Worm (Caenorhabditis elegans) whole organism, L1 larva: ENCODE measurements around the gene R09A8.1.

Source experiments
- C04F5.9 ChIP-seq: sonication (generic microtip); optimal IDR thresholded peaks from 2 replicates; lab custom pipeline; 2016; ENCODE audit warnings: missing genetic modification characterization, missing compliant biosample characterization
- Y116A8C.19 ChIP-seq: sonication (generic microtip); optimal IDR thresholded peaks from 2 replicates; lab custom pipeline; 2016; ENCODE audit warnings: missing compliant biosample characterization, missing genetic modification characterization, borderline replicate concordance
- aha-1 ChIP-seq: fragments of 150-350 bp; optimal IDR thresholded peaks from 2 replicates; lab custom pipeline; 2014; ENCODE audit warnings: missing biosample characterization, missing genetic modification characterization
- alr-1 ChIP-seq: fragments of 200-800 bp; sonication (Bioruptor generic); optimal IDR thresholded peaks from 2 replicates; lab custom pipeline; 2018; ENCODE audit warnings: borderline replicate concordance, mild to moderate bottlenecking, missing genetic modification characterization, missing compliant biosample characterization
- aly-2 ChIP-seq: fragments of 150-350 bp; optimal IDR thresholded peaks from 2 replicates; lab custom pipeline; 2014; ENCODE audit warnings: missing biosample characterization, missing genetic modification characterization
- ceh-63 ChIP-seq: fragments of 200-800 bp; sonication (Bioruptor generic); optimal IDR thresholded peaks from 2 replicates; lab custom pipeline; 2018; ENCODE audit warnings: mild to moderate bottlenecking, missing genetic modification characterization, missing compliant biosample characterization
- ceh-82 ChIP-seq, 3 experiments: fragments of 150-350 bp in 1 of 3; sonication (generic microtip) in 2 of 3; optimal IDR thresholded peaks; 2 replicates each; lab custom pipeline; 2014 to 2017; ENCODE audit warnings: missing biosample characterization in 3 of 3, missing genetic modification characterization in 3 of 3
- ceh-90 ChIP-seq: sonication (generic microtip); optimal IDR thresholded peaks from 2 replicates; lab custom pipeline; 2016; ENCODE audit warnings: missing genetic modification characterization, missing compliant biosample characterization
- dpl-1 ChIP-seq, 3 experiments: fragments of 150-350 bp in 2 of 3; sonication (generic microtip) in 1 of 3; optimal IDR thresholded peaks; 2 replicates each; lab custom pipeline; 2014 to 2017; ENCODE audit warnings: missing biosample characterization in 3 of 3, missing genetic modification characterization in 3 of 3, missing genetic modification reagents in 3 of 3
- efl-3 ChIP-seq: fragments of 200-800 bp; sonication (Bioruptor generic); optimal IDR thresholded peaks from 2 replicates; lab custom pipeline; 2018; ENCODE audit warnings: mild to moderate bottlenecking, missing genetic modification characterization, missing compliant biosample characterization
- egl-13 ChIP-seq: sonication (generic microtip); optimal IDR thresholded peaks from 2 replicates; lab custom pipeline; 2016; ENCODE audit warnings: missing genotype, missing genetic modification reagents, missing genetic modification characterization, missing compliant biosample characterization
- egl-27 ChIP-seq, 2 experiments: fragments of 150-350 bp in 1 of 2; sonication (generic microtip); optimal IDR thresholded peaks; 3 replicates each; lab custom pipeline; 2017 to 2018; ENCODE audit warnings: missing biosample characterization in 2 of 2, missing genetic modification characterization in 2 of 2, missing genetic modification reagents in 2 of 2
- elt-2 ChIP-seq: sonication (generic microtip); optimal IDR thresholded peaks from 2 replicates; lab custom pipeline; 2016; ENCODE audit warnings: missing genetic modification characterization, mild to moderate bottlenecking, inconsistent platforms, missing compliant biosample characterization, missing genetic modification reagents
- elt-3 ChIP-seq, 6 experiments: fragments of 150-350 bp in 1 of 6; sonication (generic microtip); optimal IDR thresholded peaks; 2 replicates each; lab custom pipeline; 2017 to 2018; ENCODE audit warnings: missing biosample characterization in 6 of 6, missing genetic modification characterization in 6 of 6, inconsistent platforms in 1 of 6
- fkh-10 ChIP-seq: sonication (generic microtip); optimal IDR thresholded peaks from 2 replicates; lab custom pipeline; 2017; ENCODE audit warnings: missing biosample characterization, missing genetic modification reagents, missing genetic modification characterization
- fkh-4 ChIP-seq: sonication (generic microtip); optimal IDR thresholded peaks from 2 replicates; lab custom pipeline; 2016; ENCODE audit warnings: missing compliant biosample characterization, missing genetic modification characterization, borderline replicate concordance
- fkh-8 ChIP-seq: sonication (generic microtip); optimal IDR thresholded peaks from 2 replicates; lab custom pipeline; 2016; ENCODE audit warnings: mild to moderate bottlenecking, missing genetic modification characterization, missing compliant biosample characterization
- fos-1 ChIP-seq: fragments of 150-350 bp; optimal IDR thresholded peaks from 2 replicates; lab custom pipeline; 2014; ENCODE audit warnings: missing biosample characterization, missing genetic modification characterization
- grh-1 ChIP-seq: fragments of 200-800 bp; sonication (Bioruptor generic); IDR thresholded peaks from 2 replicates; pipeline ENCODE4 v1.3.6; 2022; ENCODE audit warnings: missing genetic modification reagents, missing genetic modification characterization, missing compliant biosample characterization
- hlh-17 ChIP-seq: fragments of 200-800 bp; sonication (Bioruptor generic); optimal IDR thresholded peaks from 2 replicates; lab custom pipeline; 2018; ENCODE audit warnings: missing genetic modification characterization, mild to moderate bottlenecking, missing compliant biosample characterization, moderate library complexity, borderline replicate concordance
- hlh-4 ChIP-seq: sonication (generic microtip); optimal IDR thresholded peaks from 2 replicates; lab custom pipeline; 2016; ENCODE audit warnings: mild to moderate bottlenecking, missing genetic modification characterization, missing compliant biosample characterization
- hpl-2 ChIP-seq: fragments of 150-350 bp; optimal IDR thresholded peaks from 2 replicates; lab custom pipeline; 2014; ENCODE audit warnings: missing biosample characterization, missing genetic modification reagents, missing genetic modification characterization
- irx-1 ChIP-seq: sonication (generic microtip); optimal IDR thresholded peaks from 2 replicates; lab custom pipeline; 2016; ENCODE audit warnings: missing genetic modification characterization, missing compliant biosample characterization
- jun-1 ChIP-seq: fragments of 150-350 bp; optimal IDR thresholded peaks from 2 replicates; lab custom pipeline; 2014; ENCODE audit warnings: missing biosample characterization, missing genetic modification reagents, missing genetic modification characterization
- lin-13 ChIP-seq: fragments of 150-350 bp; optimal IDR thresholded peaks from 2 replicates; lab custom pipeline; 2014; ENCODE audit warnings: missing biosample characterization, missing genetic modification reagents, missing genetic modification characterization
- lin-35 ChIP-seq, 2 experiments: fragments of 150-350 bp; optimal IDR thresholded peaks; 2 replicates each; lab custom pipeline; 2014; ENCODE audit warnings: missing biosample characterization in 2 of 2, missing genetic modification characterization in 2 of 2, missing genetic modification reagents in 2 of 2
- lir-3 ChIP-seq: sonication (generic microtip); optimal IDR thresholded peaks from 2 replicates; lab custom pipeline; 2016; ENCODE audit warnings: mild to moderate bottlenecking, missing genetic modification characterization, moderate library complexity, missing compliant biosample characterization; ENCODE audit not compliant: poor library complexity
- lsy-2 ChIP-seq, 2 experiments: fragments of 150-350 bp; optimal IDR thresholded peaks; 2 replicates each; lab custom pipeline; 2014; ENCODE audit warnings: missing biosample characterization in 2 of 2, missing genetic modification characterization in 2 of 2
- mab-9 ChIP-seq: fragments of 200-800 bp; sonication (Bioruptor generic); IDR thresholded peaks from 2 replicates; pipeline ENCODE4 v1.3.6; 2022; ENCODE audit warnings: missing genetic modification reagents, missing genetic modification characterization, missing compliant biosample characterization
- mef-2 ChIP-seq: fragments of 150-350 bp; optimal IDR thresholded peaks from 2 replicates; lab custom pipeline; 2014; ENCODE audit warnings: missing biosample characterization, missing genetic modification characterization
- mep-1 ChIP-seq: fragments of 150-350 bp; optimal IDR thresholded peaks from 2 replicates; lab custom pipeline; 2014; ENCODE audit warnings: missing biosample characterization, missing genetic modification characterization
- nhr-20 ChIP-seq: sonication (generic microtip); optimal IDR thresholded peaks from 2 replicates; lab custom pipeline; 2016; ENCODE audit warnings: mild to moderate bottlenecking, missing genetic modification characterization, missing compliant biosample characterization
- nhr-28 ChIP-seq: fragments of 150-350 bp; optimal IDR thresholded peaks from 2 replicates; lab custom pipeline; 2014; ENCODE audit warnings: missing biosample characterization, missing genetic modification characterization
- nhr-85 ChIP-seq: sonication (generic microtip); peaks from one replicate; lab custom pipeline; 2016; ENCODE audit warnings: missing genetic modification characterization, inconsistent platforms, missing compliant biosample characterization
- pqm-1 ChIP-seq: sonication (generic microtip); optimal IDR thresholded peaks from 3 replicates; lab custom pipeline; 2017; ENCODE audit warnings: missing biosample characterization, missing genetic modification characterization
- rnt-1 ChIP-seq: sonication (generic microtip); optimal IDR thresholded peaks from 2 replicates; lab custom pipeline; 2016; ENCODE audit warnings: mild to moderate bottlenecking, missing genetic modification characterization, moderate library complexity, missing compliant biosample characterization
- skn-1 ChIP-seq: fragments of 150-350 bp; optimal IDR thresholded peaks from 2 replicates; lab custom pipeline; 2014; ENCODE audit warnings: missing biosample characterization, missing genetic modification characterization
- snpc-4 ChIP-seq: fragments of 150-350 bp; optimal IDR thresholded peaks from 2 replicates; lab custom pipeline; 2014; ENCODE audit warnings: missing biosample characterization, missing genetic modification characterization
- snu-23 ChIP-seq: sonication (generic microtip); optimal IDR thresholded peaks from 2 replicates; lab custom pipeline; 2016; ENCODE audit warnings: missing genetic modification characterization, missing compliant biosample characterization
- sox-4 ChIP-seq: sonication (generic microtip); optimal IDR thresholded peaks from 2 replicates; lab custom pipeline; 2016; ENCODE audit warnings: missing genetic modification characterization, missing compliant biosample characterization
- sptf-1 ChIP-seq: fragments of 150-350 bp; optimal IDR thresholded peaks from 2 replicates; lab custom pipeline; 2014; ENCODE audit warnings: missing biosample characterization, missing genetic modification characterization
- tbx-2 ChIP-seq: sonication (generic microtip); optimal IDR thresholded peaks from 2 replicates; lab custom pipeline; 2016; ENCODE audit warnings: missing genetic modification characterization, missing compliant biosample characterization
- unc-130 ChIP-seq: fragments of 150-350 bp; optimal IDR thresholded peaks from 2 replicates; lab custom pipeline; 2017; ENCODE audit warnings: missing biosample characterization, missing genetic modification characterization, inconsistent platforms
- unc-30 ChIP-seq: sonication (generic microtip); optimal IDR thresholded peaks from 2 replicates; lab custom pipeline; 2017; ENCODE audit warnings: missing biosample characterization, missing genetic modification characterization
- unc-62 ChIP-seq: fragments of 150-350 bp; optimal IDR thresholded peaks from 2 replicates; lab custom pipeline; 2014; ENCODE audit warnings: missing biosample characterization, missing genetic modification reagents, missing genetic modification characterization
- unc-86 ChIP-seq: sonication (generic microtip); optimal IDR thresholded peaks from 2 replicates; lab custom pipeline; 2016; ENCODE audit warnings: missing genetic modification characterization, missing compliant biosample characterization
- vab-15 ChIP-seq: sonication (generic microtip); optimal IDR thresholded peaks from 2 replicates; lab custom pipeline; 2017; ENCODE audit warnings: missing genotype, mild to moderate bottlenecking, missing genetic modification characterization, missing compliant biosample characterization
- zag-1 ChIP-seq: fragments of 150-350 bp; optimal IDR thresholded peaks from 2 replicates; lab custom pipeline; 2014; ENCODE audit warnings: missing biosample characterization, missing genetic modification characterization
- ztf-11 ChIP-seq, 2 experiments: sonication (generic microtip); optimal IDR thresholded peaks; 2 replicates each; lab custom pipeline; 2016 to 2017; ENCODE audit warnings: missing genetic modification characterization in 2 of 2, missing biosample characterization in 1 of 2, missing compliant biosample characterization in 1 of 2
- ztf-4 ChIP-seq: fragments of 150-350 bp; optimal IDR thresholded peaks from 2 replicates; lab custom pipeline; 2014; ENCODE audit warnings: missing biosample characterization, missing genetic modification characterization

R09A8.1 gene

DNA sequence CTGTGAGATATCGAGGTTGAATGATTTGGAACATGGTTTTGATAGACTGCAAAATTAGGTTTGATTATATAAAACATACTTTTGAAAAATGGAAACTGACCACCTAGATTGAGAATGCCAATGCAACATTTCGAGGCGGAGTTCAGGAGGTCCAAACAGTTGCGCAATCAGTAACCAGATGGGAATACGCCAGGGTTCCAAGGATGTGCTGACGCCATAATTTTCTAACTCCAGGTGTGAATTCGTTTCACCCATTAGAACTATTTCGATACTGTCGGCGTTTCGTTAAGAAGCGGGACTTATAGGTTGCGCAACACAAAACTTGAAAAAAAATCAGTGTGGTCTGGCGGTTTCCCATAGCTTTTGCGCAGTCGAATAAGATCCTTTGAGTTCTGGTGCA is 46.3 kb downstream of the R09A8.1 start, which contains the start of gene C02B4.3:
Gene C02B4.3, minus strand, starts transcription at position 34 of the 400 bp plus-strand sequence.
- TF ChIP-seq hlh-4 = no peak
- no peak for TF ChIP-seq mep-1 (tag; lab: Kevin White, UChicago)
- no peak for TF ChIP-seq nhr-28
- TF ChIP-seq grh-1 = no peak
- no peak for TF ChIP-seq lin-13 (GFP tag; lab: Kevin White, UChicago)
- no peak for TF ChIP-seq ztf-4 (tag; lab: Kevin White, UChicago)
- no peak for TF ChIP-seq aly-2 (tag; lab: Kevin White, UChicago)
- no peak for TF ChIP-seq mab-9 (GFP tag; lab: Robert Waterston, UW)
- TF ChIP-seq alr-1 (tag; lab: Kevin White, UChicago) = no peak
- no peak for TF ChIP-seq snpc-4 (tag; lab: Kevin White, UChicago)
- TF ChIP-seq ceh-82 (tag; optimal IDR thresholded peaks at IDR 0.05; lab: Kevin White, UChicago) = no peak
- TF ChIP-seq unc-30 (tag; lab: Kevin White, UChicago) = no peak
- TF ChIP-seq pqm-1 (tag; lab: Kevin White, UChicago) = no peak
- TF ChIP-seq fkh-10 (GFP tag; lab: Kevin White, UChicago) = no peak
- TF ChIP-seq ceh-90 (tag; lab: Kevin White, UChicago) = no peak
- no peak for TF ChIP-seq fkh-4 (tag; lab: Kevin White, UChicago)
- TF ChIP-seq dpl-1 (GFP tag; optimal IDR thresholded peaks at IDR 0.05; lab: Kevin White, UChicago) = no peak
- no peak for TF ChIP-seq skn-1 (tag; lab: Kevin White, UChicago)
- TF ChIP-seq hpl-2 = no peak
- TF ChIP-seq lir-3 = no peak

DNA sequence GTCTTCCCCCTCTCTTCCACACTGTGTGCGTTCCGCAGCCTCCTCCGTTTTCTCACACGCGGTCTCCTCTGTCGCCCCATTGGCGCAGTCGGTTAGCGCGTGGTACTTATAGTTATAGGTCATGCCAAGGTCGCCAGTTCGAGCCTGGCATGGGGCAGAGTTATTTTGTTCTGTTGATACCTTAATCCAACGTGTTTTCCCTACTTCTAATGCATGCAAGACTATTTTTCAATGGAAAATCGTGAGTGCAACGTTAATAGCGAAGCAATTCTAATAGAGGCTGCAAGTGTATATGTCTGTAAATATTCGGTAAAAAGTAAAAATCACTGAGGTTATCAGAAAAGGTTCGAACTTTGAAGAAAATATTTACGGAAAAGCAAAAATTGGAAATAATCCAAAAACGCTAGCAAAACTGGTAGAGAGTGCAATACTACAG is 47.6 kb downstream of the R09A8.1 start:
- TF ChIP-seq lsy-2 (tag; optimal IDR thresholded peaks at IDR 0.05; lab: Kevin White, UChicago) (peak in 1 of 2 experiments; percentile 49), tbx-2 (tag; lab: Kevin White, UChicago) (peak; percentile 26), sox-4 (tag; lab: Kevin White, UChicago) (no peak), fkh-4 (tag; lab: Kevin White, UChicago) (no peak), sptf-1 (tag; lab: Kevin White, UChicago) (no peak), fos-1 (tag; lab: Kevin White, UChicago) (no peak), nhr-20 (tag; lab: Kevin White, UChicago) (peak; percentile 75), hlh-4 (no peak), rnt-1 (tag; lab: Kevin White, UChicago) (peak; percentile 71), mef-2 (tag; lab: Kevin White, UChicago) (no peak), vab-15 (tag; lab: Kevin White, UChicago) (no peak), ztf-11 (tag; optimal IDR thresholded peaks at IDR 0.05; lab: Kevin White, UChicago) (peak in 1 of 2 experiments; percentile 21), egl-27 (tag; optimal IDR thresholded peaks at IDR 0.05; lab: Kevin White, UChicago) (no peak), zag-1 (tag; lab: Kevin White, UChicago) (no peak), unc-130 (tag; lab: Kevin White, UChicago) (peak; percentile 13), egl-13 (peak; percentile 9), pqm-1 (tag; lab: Kevin White, UChicago) (no peak), unc-86 (no peak), efl-3 (GFP tag; lab: Kevin White, UChicago) (no peak), fkh-8 (tag; lab: Kevin White, UChicago) (no peak), jun-1 (tag; lab: Kevin White, UChicago) (no peak), aha-1 (tag; lab: Kevin White, UChicago) (no peak), unc-30 (tag; lab: Kevin White, UChicago) (no peak), mab-9 (GFP tag; lab: Robert Waterston, UW) (no peak), ceh-82 (tag; optimal IDR thresholded peaks at IDR 0.05; lab: Kevin White, UChicago) (peak in 1 of 3 experiments; percentile 61), elt-3 (tag; optimal IDR thresholded peaks at IDR 0.05; lab: Kevin White, UChicago) (no peak), C04F5.9 (tag; lab: Kevin White, UChicago) (no peak), ceh-63 (no peak), nhr-28 (no peak), snu-23 (GFP tag; lab: Kevin White, UChicago) (peak; percentile 69), aly-2 (tag; lab: Kevin White, UChicago) (no peak), Y116A8C.19 (no peak), unc-62 (GFP tag; lab: Kevin White, UChicago) (no peak), ceh-90 (tag; lab: Kevin White, UChicago) (no peak), irx-1 (tag; lab: Kevin White, UChicago) (no peak), nhr-85 (tag; lab: Kevin White, UChicago) (peak; percentile 65), lin-35 (GFP tag; optimal IDR thresholded peaks at IDR 0.05; lab: Kevin White, UChicago) (peak in 1 of 2 experiments; percentile 73), hlh-17 (GFP tag; lab: Kevin White, UChicago) (no peak), elt-2 (peak; percentile 36), dpl-1 (GFP tag; optimal IDR thresholded peaks at IDR 0.05; lab: Kevin White, UChicago) (no peak)
